Fruit fly (Drosophila melanogaster): ENCODE results near the gene DPCoAC.

DNA sequence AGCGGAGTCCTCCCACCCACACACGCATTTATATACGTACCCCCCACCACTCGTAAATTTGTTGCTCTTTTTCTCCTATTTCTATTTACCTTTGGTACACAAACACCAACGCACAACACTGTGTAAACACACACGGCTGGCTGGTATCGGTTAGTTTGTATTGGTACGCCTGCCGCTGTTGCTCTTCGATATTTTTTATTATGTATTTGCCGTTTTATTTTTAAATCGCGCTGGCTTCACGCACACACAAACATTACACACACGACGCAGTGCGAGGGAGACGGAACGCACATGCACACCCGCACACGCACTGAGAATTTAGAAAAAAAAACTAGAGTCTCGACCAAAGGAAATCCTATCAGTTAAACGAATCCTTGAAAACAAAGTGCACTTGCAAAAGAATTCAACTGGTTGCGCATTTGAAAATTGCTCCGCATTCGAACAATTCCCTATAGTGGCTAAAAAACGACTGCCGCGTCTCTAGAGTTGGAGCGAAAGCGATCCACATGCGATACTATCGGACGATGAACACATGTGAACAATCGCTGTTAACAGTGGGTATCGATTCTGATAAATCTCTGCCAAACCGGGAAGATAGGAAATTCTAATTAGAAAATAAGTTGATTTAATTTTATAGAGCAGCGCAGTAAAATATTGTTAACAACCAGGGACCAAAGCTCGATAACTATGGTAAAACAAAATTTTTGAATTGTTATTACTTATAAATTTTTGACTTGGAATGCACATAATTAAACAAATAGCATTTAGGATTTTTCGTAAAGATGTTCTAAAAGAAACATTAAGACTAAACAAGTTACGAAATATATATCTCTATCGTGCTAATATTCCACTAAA, 6.6 kb downstream of the DPCoAC start:
- TF ChIP-seq sage (GFP tag; optimal IDR thresholded peaks at IDR 0.05) (no peak), psq (GFP tag; optimal IDR thresholded peaks at IDR 0.05) (no peak), Vsx2 (GFP tag; optimal IDR thresholded peaks at IDR 0.05; ENCODE audit: partially characterized antibody) (no peak), Abd-B (GFP tag; optimal IDR thresholded peaks at IDR 0.05) (no peak), h (GFP tag; optimal IDR thresholded peaks at IDR 0.05) (peak; percentile 78), GATAd (GFP tag; optimal IDR thresholded peaks at IDR 0.05) (no peak), pan (optimal IDR thresholded peaks at IDR 0.05) (no peak), brk (GFP tag; optimal IDR thresholded peaks at IDR 0.05) (no peak), Dfd (GFP tag; optimal IDR thresholded peaks at IDR 0.05) (no peak), Hr83 (GFP tag; optimal IDR thresholded peaks at IDR 0.05; ENCODE audit: poor library complexity, severe bottlenecking) (peak; percentile 97)
